Fruit fly (Drosophila melanogaster) whole organism, embryonic: ENCODE data around the gene crq.
A peak's percentile ranks its signal among the peaks of the same experiment; 100 is the strongest.

ENCODE experiments used
- CG10366 ChIP-seq: fragments of 200-800 bp; sonication (Bioruptor generic); IDR thresholded peaks from 2 replicates; pipeline ENCODE4 v1.3.6; 2022; ENCODE audit warnings: missing biosample characterization, missing genetic modification characterization
- CG11093 ChIP-seq: fragments of 200-800 bp; sonication (Bioruptor generic); IDR thresholded peaks from 3 replicates; pipeline ENCODE4 v1.3.6; 2022; ENCODE audit warnings: missing biosample characterization, missing genetic modification characterization
- CG11723 ChIP-seq: fragments of 200-800 bp; sonication (Bioruptor generic); optimal IDR thresholded peaks from 2 replicates; lab custom pipeline; 2017; ENCODE audit warnings: missing biosample characterization, mild to moderate bottlenecking, missing genetic modification characterization
- CG12104 ChIP-seq: fragments of 200-800 bp; sonication (Bioruptor generic); optimal IDR thresholded peaks from 3 replicates; lab custom pipeline; 2016; ENCODE audit warnings: missing biosample characterization, missing genetic modification characterization
- CG12769 ChIP-seq: fragments of 200-800 bp; sonication (Bioruptor generic); optimal IDR thresholded peaks from 2 replicates; lab custom pipeline; 2019; ENCODE audit warnings: missing biosample characterization, mild to moderate bottlenecking, missing genetic modification characterization, moderate library complexity
- CG15269 ChIP-seq: fragments of 200-800 bp; sonication (Bioruptor generic); optimal IDR thresholded peaks from 2 replicates; lab custom pipeline; 2018; ENCODE audit warnings: missing biosample characterization, mild to moderate bottlenecking, missing genetic modification characterization, moderate library complexity
- CG17359 ChIP-seq: fragments of 200-800 bp; sonication (Bioruptor generic); optimal IDR thresholded peaks from 3 replicates; lab custom pipeline; 2018; ENCODE audit warnings: missing biosample characterization, mild to moderate bottlenecking, missing genetic modification characterization, moderate library complexity
- CG31365 ChIP-seq: fragments of 200-800 bp; sonication (Bioruptor generic); optimal IDR thresholded peaks from 2 replicates; lab custom pipeline; 2018; ENCODE audit warnings: missing biosample characterization, mild to moderate bottlenecking, missing genetic modification characterization
- CG32532 ChIP-seq: fragments of 200-800 bp; sonication (Bioruptor generic); IDR thresholded peaks from 2 replicates; pipeline ENCODE4 v1.3.6; 2022; ENCODE audit warnings: missing biosample characterization, missing genetic modification characterization
- CG34224 ChIP-seq: fragments of 200-800 bp; sonication (Bioruptor generic); IDR thresholded peaks from 3 replicates; pipeline ENCODE4 v1.3.6; 2022; ENCODE audit warnings: missing biosample characterization, missing genetic modification characterization; ENCODE audit not compliant: partially characterized antibody
- CG3726 ChIP-seq: fragments of 200-800 bp; sonication (Bioruptor generic); IDR thresholded peaks from 3 replicates; pipeline ENCODE4, ENCODE4 v1.3.6; 2022; ENCODE audit warnings: missing biosample characterization, missing genetic modification characterization
- CG7963 ChIP-seq: fragments of 200-800 bp; sonication (Bioruptor generic); IDR thresholded peaks from 3 replicates; pipeline ENCODE4 v1.3.6; 2022; ENCODE audit warnings: missing biosample characterization, missing genetic modification characterization; ENCODE audit not compliant: partially characterized antibody
- Chrac-16 ChIP-seq: fragments of 200-800 bp; sonication (Bioruptor generic); optimal IDR thresholded peaks from 3 replicates; lab custom pipeline; 2016; ENCODE audit warnings: missing biosample characterization, missing genetic modification characterization
- Dek ChIP-seq: fragments of 200-800 bp; sonication (Bioruptor generic); optimal IDR thresholded peaks from 3 replicates; lab custom pipeline; 2019; ENCODE audit warnings: missing biosample characterization, mild to moderate bottlenecking, missing genetic modification characterization, moderate library complexity
- Doc3 ChIP-seq: fragments of 200-800 bp; sonication (Bioruptor generic); IDR thresholded peaks from 3 replicates; pipeline ENCODE4 v1.3.6; 2022; ENCODE audit warnings: missing biosample characterization, missing genetic modification characterization; ENCODE audit not compliant: partially characterized antibody
- Fer1 ChIP-seq: fragments of 200-800 bp; sonication (Bioruptor generic); optimal IDR thresholded peaks from 2 replicates; lab custom pipeline; 2017; ENCODE audit warnings: missing biosample characterization, mild to moderate bottlenecking, missing genetic modification characterization
- HLH3B ChIP-seq: fragments of 200-800 bp; sonication (Bioruptor generic); IDR thresholded peaks from 2 replicates; pipeline ENCODE4 v1.3.6; 2022; ENCODE audit warnings: missing biosample characterization, missing genetic modification characterization
- HLHmδ ChIP-seq: fragments of 200-800 bp; sonication (Bioruptor generic); optimal IDR thresholded peaks from 2 replicates; lab custom pipeline; 2018; ENCODE audit warnings: missing biosample characterization, mild to moderate bottlenecking, missing genetic modification characterization, moderate library complexity
- Hsf ChIP-seq: fragments of 200-800 bp; sonication (Bioruptor generic); optimal IDR thresholded peaks from 3 replicates; lab custom pipeline; 2016; ENCODE audit warnings: missing biosample characterization, missing genetic modification characterization
- Med ChIP-seq: fragments of 200-800 bp; sonication (Bioruptor generic); peaks from one replicate; lab custom pipeline; 2016; ENCODE audit warnings: missing biosample characterization, missing genetic modification characterization, mild to moderate bottlenecking, inconsistent platforms, moderate library complexity
- Poxn ChIP-seq: fragments of 200-800 bp; sonication (Bioruptor generic); IDR thresholded peaks from 2 replicates; pipeline ENCODE4 v1.3.6; 2022; ENCODE audit warnings: missing biosample characterization, missing genetic modification characterization
- Rfx ChIP-seq: fragments of 200-800 bp; sonication (Bioruptor generic); IDR thresholded peaks from 2 replicates; pipeline ENCODE4 v1.3.6; 2022; ENCODE audit warnings: missing biosample characterization, missing genetic modification characterization
- TFAM ChIP-seq: fragments of 200-800 bp; sonication (Bioruptor generic); optimal IDR thresholded peaks from 2 replicates; lab custom pipeline; 2017; ENCODE audit warnings: missing biosample characterization, missing genetic modification characterization, inconsistent platforms
- Trl ChIP-seq, 3 experiments: fragments of >200 bp in 2 of 3; fragments of 200-800 bp in 1 of 3; sonication (Bioruptor generic) in 1 of 3; optimal IDR thresholded peaks; 2 replicates in 1 of 3; 3 replicates in 2 of 3; lab custom pipeline; 2016 to 2017; ENCODE audit warnings: missing biosample characterization in 1 of 3, missing genetic modification characterization in 1 of 3
- bowl ChIP-seq: fragments of 200-800 bp; sonication (Bioruptor generic); IDR thresholded peaks from 2 replicates; pipeline ENCODE4 v1.3.6; 2022; ENCODE audit warnings: missing biosample characterization, missing genetic modification characterization
- chinmo ChIP-seq: fragments of 200-800 bp; sonication (Bioruptor generic); IDR thresholded peaks from 4 replicates; pipeline ENCODE4 v1.3.6; 2022; ENCODE audit warnings: missing biosample characterization, missing genetic modification characterization; ENCODE audit not compliant: partially characterized antibody
- dati ChIP-seq: fragments of 200-800 bp; sonication (Bioruptor generic); IDR thresholded peaks from 2 replicates; pipeline ENCODE4 v1.3.6; 2022; ENCODE audit warnings: missing biosample characterization, missing genetic modification characterization
- esg ChIP-seq: fragments of 200-800 bp; sonication (Bioruptor generic); conservative IDR thresholded peaks from 2 replicates; pipeline ENCODE4 v1.3.6; 2022; ENCODE audit warnings: missing biosample characterization, missing genetic modification characterization
- fd102C ChIP-seq: fragments of 200-800 bp; sonication (Bioruptor generic); optimal IDR thresholded peaks from 2 replicates; lab custom pipeline; 2018; ENCODE audit warnings: missing biosample characterization, mild to moderate bottlenecking, missing genetic modification characterization, moderate library complexity
- fd96Cb ChIP-seq: fragments of 200-800 bp; sonication (Bioruptor generic); optimal IDR thresholded peaks from 2 replicates; lab custom pipeline; 2018; ENCODE audit warnings: missing biosample characterization, mild to moderate bottlenecking, missing genetic modification characterization, moderate library complexity
- her ChIP-seq: fragments of 200-800 bp; sonication (Bioruptor generic); optimal IDR thresholded peaks from 2 replicates; lab custom pipeline; 2016; ENCODE audit warnings: missing biosample characterization, missing genetic modification characterization
- ind ChIP-seq: fragments of 200-800 bp; sonication (Bioruptor generic); optimal IDR thresholded peaks from 3 replicates; lab custom pipeline; 2016; ENCODE audit warnings: missing biosample characterization, missing genetic modification characterization
- kay ChIP-seq: fragments of 200-800 bp; sonication (Bioruptor generic); optimal IDR thresholded peaks from 2 replicates; lab custom pipeline; 2016; ENCODE audit warnings: missing biosample characterization, missing genetic modification characterization
- kni ChIP-seq: fragments of 200-800 bp; sonication (Bioruptor generic); optimal IDR thresholded peaks from 3 replicates; lab custom pipeline; 2017; ENCODE audit warnings: mild to moderate bottlenecking, missing biosample characterization, missing genetic modification reagents, missing genetic modification characterization
- nerfin-1 ChIP-seq: fragments of 200-800 bp; sonication (Bioruptor generic); optimal IDR thresholded peaks from 3 replicates; lab custom pipeline; 2019; ENCODE audit warnings: missing biosample characterization, mild to moderate bottlenecking, missing genetic modification characterization, moderate library complexity
- p53 ChIP-seq: fragments of 200-800 bp; sonication (Bioruptor generic); optimal IDR thresholded peaks from 2 replicates; lab custom pipeline; 2016; ENCODE audit warnings: missing biosample characterization, missing genetic modification characterization
- pb ChIP-seq: fragments of 200-800 bp; sonication (Bioruptor generic); optimal IDR thresholded peaks from 3 replicates; lab custom pipeline; 2016; ENCODE audit warnings: missing biosample characterization, missing genetic modification characterization
- pho ChIP-seq: fragments of 200-800 bp; sonication (Bioruptor generic); optimal IDR thresholded peaks from 2 replicates; lab custom pipeline; 2016; ENCODE audit warnings: missing biosample characterization, missing genetic modification characterization
- psq ChIP-seq: fragments of 200-800 bp; sonication (Bioruptor generic); optimal IDR thresholded peaks from 2 replicates; lab custom pipeline; 2017; ENCODE audit warnings: missing biosample characterization, missing genetic modification characterization
- sna ChIP-seq: fragments of 200-800 bp; sonication (Bioruptor generic); IDR thresholded peaks from 2 replicates; pipeline ENCODE4 v1.3.6; 2022; ENCODE audit warnings: missing biosample characterization, missing genetic modification characterization; ENCODE audit not compliant: partially characterized antibody
- sqz ChIP-seq: fragments of 200-800 bp; sonication (Bioruptor generic); optimal IDR thresholded peaks from 3 replicates; lab custom pipeline; 2018; ENCODE audit warnings: missing biosample characterization, mild to moderate bottlenecking, missing genetic modification characterization
- stc ChIP-seq: fragments of 200-800 bp; sonication (Bioruptor generic); IDR thresholded peaks from 2 replicates; pipeline ENCODE4 v1.3.6; 2022; ENCODE audit warnings: missing biosample characterization, missing genetic modification characterization
- tap ChIP-seq: fragments of 200-800 bp; optimal IDR thresholded peaks from 3 replicates; lab custom pipeline; 2019; ENCODE audit warnings: missing biosample characterization, mild to moderate bottlenecking, missing genetic modification characterization, moderate library complexity
- tio ChIP-seq: fragments of 200-800 bp; sonication (Bioruptor generic); optimal IDR thresholded peaks from 2 replicates; lab custom pipeline; 2017; ENCODE audit warnings: missing biosample characterization, missing genetic modification characterization, inconsistent platforms
- unc-4 ChIP-seq: fragments of 200-800 bp; sonication (Bioruptor generic); IDR thresholded peaks from 2 replicates; pipeline ENCODE4 v1.3.6; 2022; ENCODE audit warnings: missing biosample characterization, missing genetic modification characterization; ENCODE audit not compliant: partially characterized antibody
- wdn ChIP-seq: fragments of 200-800 bp; sonication (Bioruptor generic); IDR thresholded peaks from 2 replicates; pipeline ENCODE4 v1.3.6; 2022; ENCODE audit warnings: missing biosample characterization, missing genetic modification characterization
- zfh2 ChIP-seq: fragments of 200-800 bp; sonication (Bioruptor generic); optimal IDR thresholded peaks from 2 replicates; lab custom pipeline; 2016; ENCODE audit warnings: missing biosample characterization, missing genetic modification characterization

Gene crq

DNA sequence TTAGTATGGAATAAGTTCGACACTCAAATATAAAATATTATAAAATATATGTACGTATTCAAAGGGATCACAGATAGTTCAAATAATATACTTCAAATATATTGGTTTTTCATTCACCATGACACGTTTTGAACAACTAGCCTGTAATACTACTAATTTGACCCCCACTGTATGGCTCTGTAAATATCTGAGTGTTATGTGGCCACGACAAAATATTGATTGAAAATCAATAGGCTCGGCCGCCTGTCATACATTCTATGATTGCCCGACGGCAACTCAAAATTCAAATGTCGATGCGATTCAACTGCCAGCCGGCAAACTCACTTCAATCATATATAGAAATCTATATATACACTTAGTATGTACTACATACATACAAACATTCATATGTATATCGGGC, 17.1 kb upstream of the crq start (continued):
- no peak for TF ChIP-seq CG7963

DNA sequence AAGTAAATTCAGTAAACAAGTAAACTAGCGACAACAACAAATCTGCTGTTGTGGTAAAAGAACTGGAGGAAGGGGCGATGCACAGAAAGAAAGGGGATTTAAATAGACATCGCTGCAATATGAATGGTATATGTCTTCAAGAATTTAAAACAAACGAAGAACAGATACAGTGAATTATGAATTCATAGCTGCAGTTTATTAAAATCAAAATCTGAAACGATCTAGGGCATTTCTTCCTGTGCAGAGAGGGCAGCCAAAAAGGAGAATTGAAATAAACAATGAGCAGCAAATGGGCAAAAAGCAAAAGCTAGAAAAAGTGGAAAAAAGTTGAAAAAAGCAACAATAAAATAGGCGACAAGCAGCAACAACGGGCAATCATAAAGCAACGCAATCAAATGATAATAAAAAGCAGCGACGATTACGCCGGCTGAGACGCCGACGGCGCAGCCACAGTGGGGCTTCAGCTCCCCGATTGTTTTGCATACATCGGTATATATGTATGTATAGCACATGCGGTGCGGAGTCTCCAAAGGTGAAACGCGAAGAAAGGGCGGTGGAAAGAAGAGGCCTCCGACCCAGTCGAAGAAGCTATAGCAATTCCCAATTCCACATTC, 16.0 kb upstream of the crq start:
- TF ChIP-seq bowl (GFP tag; lab: Robert Waterston, UW) (peak; percentile 40; the same call in 1 of the 2 replicates), Chrac-16 (peak; percentile 62), CG17359 (tag; lab: Kevin White, UChicago) (peak; percentile 88), CG31365 (tag; lab: Kevin White, UChicago) (peak; percentile 25), dati (GFP tag; lab: Robert Waterston, UW) (peak; percentile 67), tap (tag; lab: Kevin White, UChicago) (peak; percentile 56), chinmo (GFP tag; lab: Robert Waterston, UW) (0 out of 4 replicates have a peak, but pooled peaks have one; percentile 63), HLHmδ (no peak), CG12104 (GFP tag; lab: Kevin White, UChicago) (peak; percentile 55), wdn (GFP tag; lab: Robert Waterston, UW) (peak; percentile 58; the same call in 1 of the 2 replicates), fd102C (GFP tag; lab: Kevin White, UChicago) (no peak), CG10366 (peak; percentile 66), pb (peak; percentile 57), ind (GFP tag; lab: Kevin White, UChicago) (peak; percentile 70), kni (peak; percentile 63), CG11093 (peak; percentile 62; the same call in 2 of the 3 replicates), Poxn (GFP tag; lab: Robert Waterston, UW) (peak; percentile 47; the same call in 1 of the 2 replicates), tio (peak; percentile 55), Dek (peak; percentile 65), kay (GFP tag; lab: Kevin White, UChicago) (no peak), Hsf (peak; percentile 73), Fer1 (GFP tag; lab: Kevin White, UChicago) (peak; percentile 77), nerfin-1 (tag; lab: Kevin White, UChicago) (peak; percentile 40), HLH3B (GFP tag; lab: Robert Waterston, UW) (peak; percentile 81), CG34224 (GFP tag; lab: Robert Waterston, UW) (no peak), CG12769 (peak; percentile 65), her (GFP tag; lab: Kevin White, UChicago) (peak; percentile 69), Trl (optimal IDR thresholded peaks at IDR 0.05; lab: Kevin White, UChicago) (no peak), Trl (GFP tag; optimal IDR thresholded peaks at IDR 0.05; lab: Kevin White, UChicago) (peak; percentile 57), unc-4 (no peak), psq (GFP tag; lab: Kevin White, UChicago) (peak; percentile 54), CG32532 (GFP tag; lab: Robert Waterston, UW) (peak; percentile 72), TFAM (GFP tag; lab: Kevin White, UChicago) (no peak), CG3726 (GFP tag; lab: Robert Waterston, UW) (no peak), sqz (GFP tag; lab: Kevin White, UChicago) (peak; percentile 45), p53 (no peak), zfh2 (peak; percentile 76), Doc3 (GFP tag; lab: Robert Waterston, UW) (no peak), sna (GFP tag; lab: Robert Waterston, UW) (no peak), stc (peak; percentile 88), esg (GFP tag; lab: Robert Waterston, UW) (peak; percentile 71), pho (GFP tag; lab: Kevin White, UChicago) (peak; percentile 73), Med (GFP tag; lab: Kevin White, UChicago) (peak; percentile 94), Rfx (peak; percentile 76), CG15269 (peak; percentile 77), fd96Cb (tag; lab: Kevin White, UChicago) (peak; percentile 79), CG11723 (GFP tag; lab: Kevin White, UChicago) (peak; percentile 59)
